Worm (Caenorhabditis elegans): ENCODE data around the gene spp-12.

- TF ChIP-seq nhr-11 (tag; optimal IDR thresholded peaks at IDR 0.05): no peak
- TF ChIP-seq nhr-25 (tag; optimal IDR thresholded peaks at IDR 0.05): no peak
- TF ChIP-seq mdl-1 (tag; optimal IDR thresholded peaks at IDR 0.05): no peak
Measured at ce11 chrV:13845136-13845535, 44.5 kb upstream of the spp-12 start, which contains the start of gene srx-131.
